Worm (Caenorhabditis elegans): ENCODE results near the gene mab-3.

The mab-3 gene

ce11 chrII:9716417-9717039 lies 15.4 kb upstream of the mab-3 start, which contains the start of gene wee-1.3:
Gene wee-1.3 (minus strand): TSS chrII:9716467.
- TF ChIP-seq C04F5.9 (tag; optimal IDR thresholded peaks at IDR 0.05) (peak; percentile 81), nhr-76 (tag; optimal IDR thresholded peaks at IDR 0.05) (no peak), ztf-11 (tag; optimal IDR thresholded peaks at IDR 0.05) (peak in 1 of 2 experiments; percentile 51), ets-5 (GFP tag; IDR thresholded peaks at IDR 0.05) (no peak), nhr-90 (tag; optimal IDR thresholded peaks at IDR 0.05; ENCODE audit: poor library complexity) (peak; percentile 78), lsy-2 (tag; optimal IDR thresholded peaks at IDR 0.05) (peak; percentile 92 to 95), snpc-4 (tag; optimal IDR thresholded peaks at IDR 0.05) (peak; percentile 65), elt-3 (tag; optimal IDR thresholded peaks at IDR 0.05) (peak in 3 of 6 experiments; percentile 49 to 81 (median 66)), lin-13 (GFP tag; optimal IDR thresholded peaks at IDR 0.05) (peak; percentile 81), C34B4.2 (tag; optimal IDR thresholded peaks at IDR 0.05) (no peak), egl-27 (tag; optimal IDR thresholded peaks at IDR 0.05) (no peak), lir-3 (tag; optimal IDR thresholded peaks at IDR 0.05; ENCODE audit: poor library complexity) (peak; percentile 58), sox-4 (tag; optimal IDR thresholded peaks at IDR 0.05) (peak; percentile 21), rnt-1 (tag; optimal IDR thresholded peaks at IDR 0.05) (peak; percentile 90), nhr-28 (tag; optimal IDR thresholded peaks at IDR 0.05) (no peak), mdl-1 (tag; optimal IDR thresholded peaks at IDR 0.05) (peak in 1 of 2 experiments; percentile 77), isw-1 (GFP tag; IDR thresholded peaks at IDR 0.05) (peak; percentile 79), sup-37 (GFP tag; optimal IDR thresholded peaks at IDR 0.05) (no peak), lin-35 (GFP tag; optimal IDR thresholded peaks at IDR 0.05) (peak; percentile 99 to 100), hlh-17 (GFP tag; optimal IDR thresholded peaks at IDR 0.05; ENCODE audit: borderline replicate concordance) (no peak), unc-62 (GFP tag; optimal IDR thresholded peaks at IDR 0.05) (no peak), jun-1 (tag; optimal IDR thresholded peaks at IDR 0.05) (peak; percentile 78), egl-13 (tag; optimal IDR thresholded peaks at IDR 0.05) (peak; percentile 62), nhr-12 (tag; optimal IDR thresholded peaks at IDR 0.05) (no peak), unc-130 (tag; optimal IDR thresholded peaks at IDR 0.05) (peak; percentile 83), unc-98 (GFP tag; IDR thresholded peaks at IDR 0.05) (no peak), tlp-1 (tag; optimal IDR thresholded peaks at IDR 0.05) (no peak), efl-3 (GFP tag; optimal IDR thresholded peaks at IDR 0.05) (no peak), C16A3.4 (tag; optimal IDR thresholded peaks at IDR 0.05) (peak; percentile 91), ceh-88 (GFP tag; IDR thresholded peaks at IDR 0.05) (no peak), xbp-1 (tag; optimal IDR thresholded peaks at IDR 0.05) (peak; percentile 83), mef-2 (tag; optimal IDR thresholded peaks at IDR 0.05) (peak; percentile 30), snu-23 (GFP tag; optimal IDR thresholded peaks at IDR 0.05) (peak; percentile 88), nhr-85 (tag) (peak; percentile 90), fkh-10 (GFP tag; optimal IDR thresholded peaks at IDR 0.05) (no peak), vab-15 (tag; optimal IDR thresholded peaks at IDR 0.05) (peak; percentile 67), lin-39 (tag; optimal IDR thresholded peaks at IDR 0.05) (peak; percentile 58), mep-1 (tag; optimal IDR thresholded peaks at IDR 0.05) (peak; percentile 90), pax-3 (tag; optimal IDR thresholded peaks at IDR 0.05) (peak; percentile 44), ces-1 (GFP tag; optimal IDR thresholded peaks at IDR 0.05) (no peak), elt-2 (tag; optimal IDR thresholded peaks at IDR 0.05) (peak; percentile 7), ceh-82 (tag; optimal IDR thresholded peaks at IDR 0.05) (peak; percentile 66 to 89 (median 69)), nhr-47 (tag; optimal IDR thresholded peaks at IDR 0.05) (peak; percentile 88), ceh-63 (GFP tag; optimal IDR thresholded peaks at IDR 0.05) (no peak), lin-15B (tag; optimal IDR thresholded peaks at IDR 0.05) (peak; percentile 73), alr-1 (tag; optimal IDR thresholded peaks at IDR 0.05; ENCODE audit: borderline replicate concordance) (no peak), Y116A8C.19 (tag; optimal IDR thresholded peaks at IDR 0.05; ENCODE audit: borderline replicate concordance) (no peak), aly-2 (tag; optimal IDR thresholded peaks at IDR 0.05) (peak; percentile 77), hpl-2 (GFP tag; optimal IDR thresholded peaks at IDR 0.05) (no peak), nhr-84 (tag; optimal IDR thresholded peaks at IDR 0.05) (no peak), grh-1 (GFP tag; IDR thresholded peaks at IDR 0.05) (peak; percentile 62)
